Worm (Caenorhabditis elegans) whole organism, early embryonic: ENCODE results near the gene Y54E2A.8.

Source experiments
- F13C5.2 ChIP-seq: sonication (generic microtip); optimal IDR thresholded peaks from 2 replicates; lab custom pipeline; 2017; ENCODE audit warnings: mild to moderate bottlenecking, missing genetic modification characterization, inconsistent platforms, missing compliant biosample characterization
- ama-1 ChIP-seq: fragments of 150-350 bp; optimal IDR thresholded peaks from 2 replicates; lab custom pipeline; 2014
- flt-1 ChIP-seq: fragments of 200-800 bp; sonication (Bioruptor generic); IDR thresholded peaks from 2 replicates; pipeline ENCODE4 v1.3.6; 2022; ENCODE audit warnings: missing genetic modification characterization, missing compliant biosample characterization
- hmg-4 ChIP-seq: fragments of 200-800 bp; sonication (Bioruptor generic); optimal IDR thresholded peaks from 2 replicates; lab custom pipeline; 2018; ENCODE audit warnings: mild to moderate bottlenecking, missing genetic modification characterization, missing compliant biosample characterization
- pes-1 ChIP-seq: fragments of 200-800 bp; sonication (Bioruptor generic); IDR thresholded peaks from 2 replicates; pipeline ENCODE4 v1.3.6; 2022; ENCODE audit warnings: missing genetic modification reagents, missing genetic modification characterization, missing compliant biosample characterization
- sea-1 ChIP-seq: fragments of 200-800 bp; sonication (Bioruptor generic); conservative IDR thresholded peaks from 2 replicates; pipeline ENCODE4 v1.3.6; 2022; ENCODE audit warnings: missing genetic modification characterization, missing compliant biosample characterization
- tra-4 ChIP-seq: sonication (generic microtip); optimal IDR thresholded peaks from 2 replicates; lab custom pipeline; 2017; ENCODE audit warnings: missing genetic modification characterization, missing compliant biosample characterization

DNA sequence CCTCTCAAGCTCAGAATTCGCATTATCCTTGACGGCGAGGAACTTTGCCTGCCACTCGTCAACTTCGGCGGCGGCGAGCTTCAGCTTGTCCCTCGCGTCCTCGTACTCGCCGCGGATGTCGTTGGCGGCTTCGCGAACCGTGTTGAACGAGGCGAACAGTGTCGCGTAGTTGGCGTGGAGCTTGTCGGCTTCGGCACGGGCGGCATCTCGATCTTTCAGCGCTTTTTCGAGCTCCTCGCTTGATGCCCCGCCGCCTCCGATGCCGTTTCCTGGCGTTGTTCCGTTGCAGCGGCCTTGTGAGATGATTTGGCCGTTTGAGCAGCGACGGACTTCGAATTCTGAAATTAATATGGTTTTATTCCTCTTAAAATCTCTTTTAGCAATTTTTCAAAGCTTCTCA lies 24.9 kb upstream of the Y54E2A.8 start:
- no peak for TF ChIP-seq sea-1
- TF ChIP-seq pes-1: no peak
- TF ChIP-seq hmg-4 (GFP tag; lab: Kevin White, UChicago): no peak
- TF ChIP-seq tra-4 (tag; lab: Kevin White, UChicago): no peak
- no peak for TF ChIP-seq ama-1 (lab: Kevin White, UChicago)
- TF ChIP-seq flt-1 (GFP tag; lab: Robert Waterston, UW): no peak
- TF ChIP-seq F13C5.2: no peak
